Worm (Caenorhabditis elegans): Measurements from ENCODE around the gene Y6G8.16.

Gene Y6G8.16

ce11 chrV:17628566-17628965 is 22.4 kb downstream of the Y6G8.16 start, which contains the start of gene F57G4.10:
Gene F57G4.10 (plus strand): TSS chrV:17628866.
- TF ChIP-seq fos-1 (tag; optimal IDR thresholded peaks at IDR 0.05) (no peak), nhr-6 (tag; optimal IDR thresholded peaks at IDR 0.05) (no peak), Y75B8A.6 (GFP tag; IDR thresholded peaks at IDR 0.05) (no peak), ztf-7 (tag; optimal IDR thresholded peaks at IDR 0.05) (no peak), lin-29 (GFP tag; IDR thresholded peaks at IDR 0.05) (no peak), nhr-102 (tag; optimal IDR thresholded peaks at IDR 0.05) (no peak), daf-16 (GFP tag; optimal IDR thresholded peaks at IDR 0.05) (no peak), daf-16 (tag; optimal IDR thresholded peaks at IDR 0.05) (no peak), F44E2.7 (GFP tag; IDR thresholded peaks at IDR 0.05) (no peak), lin-13 (GFP tag; optimal IDR thresholded peaks at IDR 0.05) (no peak), lin-38 (GFP tag; IDR thresholded peaks at IDR 0.05) (no peak), lin-1 (GFP tag; IDR thresholded peaks at IDR 0.05) (no peak), tag-97 (GFP tag; IDR thresholded peaks at IDR 0.05) (no peak), nhr-28 (tag; optimal IDR thresholded peaks at IDR 0.05) (no peak)

DNA sequence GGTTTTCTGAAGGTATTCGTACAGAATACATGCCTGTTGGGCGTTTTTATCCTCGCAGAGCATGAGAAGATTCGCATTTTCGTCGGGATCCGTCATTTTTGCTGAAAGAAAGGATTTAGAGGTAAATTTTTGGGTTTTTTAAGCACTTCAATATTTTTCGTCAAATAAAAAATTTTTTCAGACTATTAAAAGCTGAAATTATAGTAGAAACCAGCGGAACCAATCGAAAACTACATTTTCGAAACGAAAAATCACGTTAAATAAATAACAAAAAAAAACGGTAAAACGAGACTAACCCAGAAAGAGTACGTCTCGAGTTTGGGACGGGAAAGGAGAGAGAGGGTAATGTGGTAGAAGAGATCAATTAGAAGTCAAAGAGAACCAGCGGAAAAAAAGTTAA is 44.3 kb downstream of the Y6G8.16 start, which contains the start of gene fbxa-192:
TSS of gene fbxa-192 (minus strand) at position 101 of the 400 bp plus-strand sequence.
- no peak for TF ChIP-seq skn-1 (tag; optimal IDR thresholded peaks at IDR 0.05)
- TF ChIP-seq zip-11 (GFP tag; IDR thresholded peaks at IDR 0.05): no peak
- TF ChIP-seq nhr-10 (tag; optimal IDR thresholded peaks at IDR 0.05): no peak
- no peak for TF ChIP-seq aly-2 (tag; optimal IDR thresholded peaks at IDR 0.05)

DNA sequence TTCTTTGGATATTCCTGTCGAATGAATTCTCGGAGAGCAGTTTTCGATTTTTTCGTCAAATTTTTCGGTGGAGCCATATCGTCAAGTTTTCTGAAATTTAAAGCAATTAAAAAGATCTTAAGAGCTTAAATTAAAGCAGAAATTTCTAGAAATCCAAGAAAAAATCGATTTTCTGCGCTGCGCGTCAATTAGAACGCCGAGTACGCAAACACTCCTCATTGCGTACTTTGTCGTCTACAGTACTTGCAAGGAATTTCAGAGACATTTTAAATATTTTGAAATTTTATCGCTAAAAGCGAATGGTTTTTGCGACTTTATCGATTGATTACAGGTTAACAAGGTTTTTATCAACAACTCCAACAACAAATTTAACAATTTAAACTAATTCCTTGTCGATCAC is 49.1 kb downstream of the Y6G8.16 start:
- no peak for TF ChIP-seq nhr-6 (tag; optimal IDR thresholded peaks at IDR 0.05)
- no peak for TF ChIP-seq daf-8 (GFP tag; IDR thresholded peaks at IDR 0.05)
- no peak for TF ChIP-seq aha-1 (tag)
- no peak for TF ChIP-seq arid-1 (GFP tag; conservative IDR thresholded peaks at IDR 0.05)
- TF ChIP-seq jun-1 (tag; optimal IDR thresholded peaks at IDR 0.05): no peak
- no peak for TF ChIP-seq madf-9 (GFP tag; conservative IDR thresholded peaks at IDR 0.05)
- TF ChIP-seq php-3 (GFP tag; IDR thresholded peaks at IDR 0.05): no peak
